Fruit fly (Drosophila melanogaster) whole organism, embryonic: ENCODE data around the gene bor.
A peak's percentile ranks its signal among the peaks of the same experiment; 100 is the strongest.

ENCODE experiments used
- Abd-B ChIP-seq: fragments of 200-800 bp; sonication (Bioruptor generic); optimal IDR thresholded peaks from 2 replicates; lab custom pipeline; 2018; ENCODE audit warnings: missing biosample characterization, mild to moderate bottlenecking, missing genetic modification characterization, moderate library complexity
- B-H1 ChIP-seq: fragments of 200-800 bp; sonication (Bioruptor generic); IDR thresholded peaks from 3 replicates; pipeline ENCODE4 v1.3.6; 2022; ENCODE audit warnings: missing biosample characterization, missing genetic modification characterization
- CG10209 ChIP-seq: fragments of 200-800 bp; sonication (Bioruptor generic); optimal IDR thresholded peaks from 3 replicates; lab custom pipeline; 2017; ENCODE audit warnings: missing biosample characterization, mild to moderate bottlenecking, missing genetic modification characterization, missing genetic modification reagents
- CG11456 ChIP-seq: fragments of 200-800 bp; sonication (Bioruptor generic); IDR thresholded peaks from 3 replicates; pipeline ENCODE4 v1.3.6; 2022; ENCODE audit warnings: missing biosample characterization, missing genetic modification characterization
- CG11696 ChIP-seq: fragments of 200-800 bp; sonication (Bioruptor generic); IDR thresholded peaks from 2 replicates; pipeline ENCODE4 v1.3.6; 2022; ENCODE audit warnings: missing biosample characterization, missing genetic modification characterization
- CG12071 ChIP-seq: fragments of 200-800 bp; sonication (Bioruptor generic); optimal IDR thresholded peaks from 3 replicates; lab custom pipeline; 2018; ENCODE audit warnings: missing biosample characterization, mild to moderate bottlenecking, missing genetic modification characterization
- CG12299 ChIP-seq: fragments of 200-800 bp; sonication (Bioruptor generic); optimal IDR thresholded peaks from 2 replicates; lab custom pipeline; 2018; ENCODE audit warnings: missing biosample characterization, mild to moderate bottlenecking, missing genetic modification characterization
- CG12769 ChIP-seq: fragments of 200-800 bp; sonication (Bioruptor generic); optimal IDR thresholded peaks from 2 replicates; lab custom pipeline; 2019; ENCODE audit warnings: missing biosample characterization, mild to moderate bottlenecking, missing genetic modification characterization, moderate library complexity
- CG13775 ChIP-seq: fragments of 200-800 bp; sonication (Bioruptor generic); optimal IDR thresholded peaks from 3 replicates; lab custom pipeline; 2017; ENCODE audit warnings: missing biosample characterization, mild to moderate bottlenecking, missing genetic modification characterization
- CG13894 ChIP-seq: fragments of 200-800 bp; sonication (Bioruptor generic); optimal IDR thresholded peaks from 3 replicates; lab custom pipeline; 2018; ENCODE audit warnings: missing biosample characterization, mild to moderate bottlenecking, missing genetic modification characterization, moderate library complexity
- CG15073 ChIP-seq: fragments of 200-800 bp; sonication (Bioruptor generic); optimal IDR thresholded peaks from 2 replicates; lab custom pipeline; 2016; ENCODE audit warnings: missing biosample characterization, missing genetic modification characterization
- CG15601 ChIP-seq: fragments of 200-800 bp; sonication (Bioruptor generic); optimal IDR thresholded peaks from 3 replicates; lab custom pipeline; 2019; ENCODE audit warnings: missing biosample characterization, mild to moderate bottlenecking, missing genetic modification characterization, moderate library complexity
- CG15696 ChIP-seq: fragments of 200-800 bp; sonication (Bioruptor generic); optimal IDR thresholded peaks from 2 replicates; lab custom pipeline; 2019; ENCODE audit warnings: missing biosample characterization, mild to moderate bottlenecking, missing genetic modification characterization, moderate library complexity
- CG1602 ChIP-seq: fragments of 200-800 bp; sonication (Bioruptor generic); optimal IDR thresholded peaks from 3 replicates; lab custom pipeline; 2016; ENCODE audit warnings: missing biosample characterization, missing genetic modification characterization
- CG17359 ChIP-seq: fragments of 200-800 bp; sonication (Bioruptor generic); optimal IDR thresholded peaks from 3 replicates; lab custom pipeline; 2018; ENCODE audit warnings: missing biosample characterization, mild to moderate bottlenecking, missing genetic modification characterization, moderate library complexity
- CG17829 ChIP-seq: fragments of 200-800 bp; optimal IDR thresholded peaks from 2 replicates; lab custom pipeline; 2019; ENCODE audit warnings: missing biosample characterization, mild to moderate bottlenecking, missing genetic modification characterization, moderate library complexity
- CG18599 ChIP-seq: fragments of 200-800 bp; sonication (Bioruptor generic); optimal IDR thresholded peaks from 3 replicates; lab custom pipeline; 2017; ENCODE audit warnings: missing biosample characterization, missing genetic modification characterization, mild to moderate bottlenecking, moderate library complexity, missing genetic modification reagents
- CG3838 ChIP-seq: fragments of 200-800 bp; sonication (Bioruptor generic); optimal IDR thresholded peaks from 3 replicates; lab custom pipeline; 2016; ENCODE audit warnings: missing biosample characterization, missing genetic modification characterization
- CG3847 ChIP-seq: fragments of 200-800 bp; sonication (Bioruptor generic); IDR thresholded peaks from 2 replicates; pipeline ENCODE4 v1.3.6; 2022; ENCODE audit warnings: missing biosample characterization, missing genetic modification characterization
- CG4328 ChIP-seq: fragments of 200-800 bp; sonication (Bioruptor generic); optimal IDR thresholded peaks from 3 replicates; lab custom pipeline; 2017; ENCODE audit warnings: missing biosample characterization, missing genetic modification reagents, missing genetic modification characterization
- Dip3 ChIP-seq: fragments of 200-800 bp; sonication (Bioruptor generic); optimal IDR thresholded peaks from 3 replicates; lab custom pipeline; 2016; ENCODE audit warnings: missing biosample characterization, missing genetic modification characterization
- Drgx ChIP-seq: fragments of 200-800 bp; sonication (Bioruptor generic); IDR thresholded peaks from 2 replicates; pipeline ENCODE4 v1.3.6; 2022; ENCODE audit warnings: missing biosample characterization, missing genetic modification characterization
- HmgD ChIP-seq: fragments of 200-800 bp; sonication (Bioruptor generic); optimal IDR thresholded peaks from 3 replicates; lab custom pipeline; 2016; ENCODE audit warnings: missing biosample characterization, missing genetic modification characterization
- Lhr ChIP-seq: fragments of 200-800 bp; sonication (Bioruptor generic); optimal IDR thresholded peaks from 3 replicates; lab custom pipeline; 2017; ENCODE audit warnings: mild to moderate bottlenecking, missing biosample characterization, missing genetic modification reagents, missing genetic modification characterization
- Mes4 ChIP-seq: fragments of 200-800 bp; sonication (Bioruptor generic); optimal IDR thresholded peaks from 2 replicates; lab custom pipeline; 2016; ENCODE audit warnings: missing biosample characterization, missing genetic modification characterization
- NC2α ChIP-seq: fragments of 200-800 bp; sonication (Bioruptor generic); optimal IDR thresholded peaks from 2 replicates; lab custom pipeline; 2016; ENCODE audit warnings: missing biosample characterization, missing genetic modification characterization
- Ravus ChIP-seq: fragments of 200-800 bp; sonication (Bioruptor generic); IDR thresholded peaks from 2 replicates; pipeline ENCODE4 v1.3.6; 2022; ENCODE audit warnings: missing biosample characterization, missing genetic modification characterization
- TFAM ChIP-seq: fragments of 200-800 bp; sonication (Bioruptor generic); optimal IDR thresholded peaks from 2 replicates; lab custom pipeline; 2017; ENCODE audit warnings: missing biosample characterization, missing genetic modification characterization, inconsistent platforms
- ara ChIP-seq: fragments of 200-800 bp; sonication (Bioruptor generic); IDR thresholded peaks from 2 replicates; pipeline ENCODE4 v1.3.6; 2022; ENCODE audit warnings: missing biosample characterization, missing genetic modification characterization
- bbx ChIP-seq: fragments of 200-800 bp; sonication (Bioruptor generic); IDR thresholded peaks from 2 replicates; pipeline ENCODE4 v1.3.6; 2022; ENCODE audit warnings: missing biosample characterization, missing genetic modification characterization; ENCODE audit not compliant: partially characterized antibody
- cato ChIP-seq: fragments of 200-800 bp; sonication (Bioruptor generic); optimal IDR thresholded peaks from 2 replicates; lab custom pipeline; 2016; ENCODE audit warnings: missing biosample characterization, missing genetic modification characterization, borderline replicate concordance
- ci ChIP-seq: fragments of 200-800 bp; sonication (Bioruptor generic); IDR thresholded peaks from 3 replicates; pipeline ENCODE4 v1.3.6; 2022; ENCODE audit warnings: missing biosample characterization, missing genetic modification characterization
- dimm ChIP-seq: fragments of 200-800 bp; sonication (Bioruptor generic); IDR thresholded peaks from 2 replicates; pipeline ENCODE4 v1.3.6; 2022; ENCODE audit warnings: missing biosample characterization, missing genetic modification characterization
- gfzf ChIP-seq: fragments of 200-800 bp; sonication (Bioruptor generic); optimal IDR thresholded peaks from 2 replicates; lab custom pipeline; 2016; ENCODE audit warnings: missing biosample characterization, mild to moderate bottlenecking, missing genetic modification characterization, moderate library complexity
- gsb ChIP-seq: fragments of 200-800 bp; sonication (Bioruptor generic); IDR thresholded peaks from 2 replicates; pipeline ENCODE4 v1.3.6; 2022; ENCODE audit warnings: missing biosample characterization, missing genetic modification characterization
- gsb-n ChIP-seq: fragments of 200-800 bp; sonication (Bioruptor generic); optimal IDR thresholded peaks from 3 replicates; lab custom pipeline; 2018; ENCODE audit warnings: missing biosample characterization, mild to moderate bottlenecking, missing genetic modification characterization
- hb ChIP-seq: fragments of 200-800 bp; sonication (Bioruptor generic); IDR thresholded peaks from 3 replicates; pipeline ENCODE4 v1.3.6; 2022; ENCODE audit warnings: missing biosample characterization, missing genetic modification characterization; ENCODE audit not compliant: partially characterized antibody
- her ChIP-seq: fragments of 200-800 bp; sonication (Bioruptor generic); optimal IDR thresholded peaks from 2 replicates; lab custom pipeline; 2016; ENCODE audit warnings: missing biosample characterization, missing genetic modification characterization
- inv ChIP-seq: fragments of 200-800 bp; sonication (Bioruptor generic); IDR thresholded peaks from 2 replicates; pipeline ENCODE4 v1.3.6; 2022; ENCODE audit warnings: missing biosample characterization, missing genetic modification characterization; ENCODE audit not compliant: partially characterized antibody
- kni ChIP-seq: fragments of 200-800 bp; sonication (Bioruptor generic); optimal IDR thresholded peaks from 3 replicates; lab custom pipeline; 2017; ENCODE audit warnings: mild to moderate bottlenecking, missing biosample characterization, missing genetic modification reagents, missing genetic modification characterization
- peb ChIP-seq: fragments of 200-800 bp; sonication (Bioruptor generic); IDR thresholded peaks from 2 replicates; pipeline ENCODE4 v1.3.6; 2022; ENCODE audit warnings: missing biosample characterization, missing genetic modification characterization
- row ChIP-seq: fragments of 200-800 bp; sonication (Bioruptor generic); IDR thresholded peaks from 3 replicates; pipeline ENCODE4 v1.3.6; 2022; ENCODE audit warnings: missing biosample characterization, missing genetic modification characterization
- scrt ChIP-seq: fragments of 200-800 bp; sonication (Bioruptor generic); optimal IDR thresholded peaks from 2 replicates; lab custom pipeline; 2018; ENCODE audit warnings: missing biosample characterization, mild to moderate bottlenecking, missing genetic modification characterization, moderate library complexity
- sna ChIP-seq: fragments of 200-800 bp; sonication (Bioruptor generic); IDR thresholded peaks from 2 replicates; pipeline ENCODE4 v1.3.6; 2022; ENCODE audit warnings: missing biosample characterization, missing genetic modification characterization; ENCODE audit not compliant: partially characterized antibody
- tll ChIP-seq, 2 experiments: fragments of 200-800 bp in 1 of 2; fragments of >200 bp in 1 of 2; sonication (Bioruptor generic) in 1 of 2; optimal IDR thresholded peaks; 2 replicates each; lab custom pipeline; 2017 to 2019; ENCODE audit warnings: missing biosample characterization in 2 of 2, missing genetic modification characterization in 2 of 2, mild to moderate bottlenecking in 1 of 2, moderate library complexity in 1 of 2
- wor ChIP-seq: fragments of 200-800 bp; sonication (Bioruptor generic); IDR thresholded peaks from 2 replicates; pipeline ENCODE4 v1.3.6; 2022; ENCODE audit warnings: missing biosample characterization, missing genetic modification characterization
- zfh1 ChIP-seq: fragments of 200-800 bp; sonication (Bioruptor generic); IDR thresholded peaks from 3 replicates; pipeline ENCODE4 v1.3.6; 2022; ENCODE audit warnings: missing biosample characterization, missing genetic modification characterization

bor gene

DNA sequence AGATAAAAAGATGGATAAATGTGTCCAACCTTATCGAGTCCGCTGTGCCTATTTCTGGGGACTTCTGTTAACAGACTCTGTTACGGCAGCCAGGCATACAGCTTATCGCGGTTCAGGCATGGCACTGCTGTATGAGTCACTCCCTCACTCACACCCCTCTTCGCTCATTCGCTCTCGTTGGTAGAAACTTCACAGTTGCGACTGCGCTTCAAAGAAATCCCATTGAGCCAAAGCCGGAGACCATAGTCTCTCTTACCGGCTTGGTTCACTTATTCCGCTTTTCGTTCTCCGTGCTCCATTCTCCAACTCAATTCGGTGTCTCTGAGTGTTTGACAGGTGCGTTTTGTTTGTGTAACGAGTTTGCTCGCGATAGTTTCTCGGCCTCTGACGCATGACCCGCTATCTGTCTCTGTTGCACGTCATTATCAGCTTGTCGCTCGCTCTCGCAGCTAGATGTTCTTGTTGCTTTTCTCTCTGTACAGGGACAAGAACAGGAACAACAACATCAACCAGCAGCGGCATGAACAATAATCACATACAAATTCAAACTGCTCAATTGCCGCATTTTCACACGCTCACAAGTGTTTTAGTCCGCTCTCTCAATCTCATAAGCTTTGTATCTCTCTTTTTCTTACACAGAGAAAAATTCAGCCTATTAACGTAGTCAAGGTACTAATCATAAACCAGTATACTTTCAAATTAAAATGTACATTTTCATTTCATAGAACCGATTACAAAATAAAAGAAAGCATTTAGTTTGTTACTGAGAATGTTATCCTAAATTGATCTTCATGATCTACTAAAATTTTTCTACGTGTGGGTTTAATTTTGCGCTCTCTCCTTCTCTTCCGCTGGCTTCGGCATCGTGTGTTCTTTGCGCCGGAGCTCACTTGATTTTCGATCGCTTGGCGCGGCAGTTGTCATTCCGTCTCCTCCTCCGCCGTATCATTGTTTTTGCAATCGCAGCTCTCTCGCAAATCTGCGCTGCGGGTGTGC is 16.4 kb upstream of the bor start (continued):
- TF ChIP-seq Mes4 (GFP tag; lab: Kevin White, UChicago): peak; percentile 99
- TF ChIP-seq gfzf (GFP tag; lab: Kevin White, UChicago): peak; percentile 42
- peak; percentile 99 for TF ChIP-seq gsb-n (tag; lab: Kevin White, UChicago)
- peak; percentile 98 for TF ChIP-seq scrt (GFP tag; lab: Kevin White, UChicago)
- TF ChIP-seq CG15601 (tag; lab: Kevin White, UChicago): peak; percentile 99
- TF ChIP-seq CG12299 (tag; lab: Kevin White, UChicago): peak; percentile 99
- peak; percentile 99 for TF ChIP-seq Abd-B (GFP tag; lab: Kevin White, UChicago)
- TF ChIP-seq Dip3 (GFP tag; lab: Kevin White, UChicago): peak; percentile 98
- TF ChIP-seq CG13775: peak; percentile 99
- TF ChIP-seq CG15696 (tag; lab: Kevin White, UChicago): peak; percentile 99
- TF ChIP-seq ci: peak; percentile 100
- TF ChIP-seq CG3847: peak; percentile 100
- TF ChIP-seq hb: no peak
- TF ChIP-seq ara (GFP tag; lab: Robert Waterston, UW): peak; percentile 99
- TF ChIP-seq sna (GFP tag; lab: Robert Waterston, UW): 0 out of 2 replicates have a peak, but pooled peaks have one; percentile 26
- peak; percentile 98 for TF ChIP-seq gsb (GFP tag; lab: Robert Waterston, UW)
- TF ChIP-seq B-H1 (GFP tag; lab: Robert Waterston, UW): peak; percentile 100; the same call in 2 of the 3 replicates
- TF ChIP-seq CG11456: peak; percentile 99
- TF ChIP-seq CG12071: peak; percentile 98
- peak; percentile 99 for TF ChIP-seq cato (GFP tag; lab: Kevin White, UChicago)
- peak; percentile 100 for TF ChIP-seq row (GFP tag; lab: Robert Waterston, UW)
- TF ChIP-seq CG18599 (GFP tag; lab: Kevin White, UChicago): peak; percentile 100
- peak; percentile 99 for TF ChIP-seq NC2α (GFP tag; lab: Kevin White, UChicago)
- TF ChIP-seq her (GFP tag; lab: Kevin White, UChicago): peak; percentile 98
- peak; percentile 99 for TF ChIP-seq CG12769
- peak; percentile 99 for TF ChIP-seq wor (GFP tag; lab: Robert Waterston, UW)
- no peak; the same call in 1 of the 2 replicates for TF ChIP-seq dimm
- TF ChIP-seq CG17359 (tag; lab: Kevin White, UChicago): peak; percentile 100
- TF ChIP-seq CG13894 (tag; lab: Kevin White, UChicago): peak; percentile 99
- peak; percentile 98 for TF ChIP-seq Lhr (GFP tag; lab: Kevin White, UChicago)
- no peak; the same call in 1 of the 2 replicates for TF ChIP-seq bbx (GFP tag; lab: Robert Waterston, UW)
- TF ChIP-seq HmgD (GFP tag; lab: Kevin White, UChicago): peak; percentile 99
- peak; percentile 99 for TF ChIP-seq peb (GFP tag; lab: Robert Waterston, UW)
- peak; percentile 100 for TF ChIP-seq kni (GFP tag; lab: Kevin White, UChicago)
- peak; percentile 96 for TF ChIP-seq TFAM (GFP tag; lab: Kevin White, UChicago)
- peak; percentile 99 for TF ChIP-seq zfh1 (GFP tag; lab: Robert Waterston, UW)
- TF ChIP-seq CG4328 (GFP tag; lab: Kevin White, UChicago): peak; percentile 98
- peak; percentile 100 for TF ChIP-seq CG10209 (GFP tag; lab: Kevin White, UChicago)
- peak; percentile 91 for TF ChIP-seq CG15073
- peak in 1 of 2 experiments; percentile 89 for TF ChIP-seq tll (GFP tag; optimal IDR thresholded peaks at IDR 0.05; lab: Kevin White, UChicago)
- peak; percentile 100 for TF ChIP-seq CG17829 (tag; lab: Kevin White, UChicago)
- no peak for TF ChIP-seq inv
- TF ChIP-seq CG1602 (GFP tag; lab: Kevin White, UChicago): peak; percentile 100
- TF ChIP-seq CG3838 (GFP tag; lab: Kevin White, UChicago): peak; percentile 98
- TF ChIP-seq CG11696 (GFP tag; lab: Robert Waterston, UW): peak; percentile 98
- TF ChIP-seq Ravus: peak; percentile 98
- peak; percentile 99 for TF ChIP-seq Drgx
